Fruit fly (Drosophila melanogaster): ENCODE measurements around the gene MTPAP.

Gene MTPAP

dm6 chrX:1370104-1370802, 21.1 kb upstream of the MTPAP start, which contains the start of gene ssx (continued):
- TF ChIP-seq Hr4 (GFP tag; optimal IDR thresholded peaks at IDR 0.05), result no peak
- no peak for TF ChIP-seq CG11902 (GFP tag; optimal IDR thresholded peaks at IDR 0.05)
- peak; percentile 56 for TF ChIP-seq Sox14 (GFP tag; optimal IDR thresholded peaks at IDR 0.05)
- peak; percentile 65; the same call in 2 of the 3 replicates for TF ChIP-seq eg (GFP tag; IDR thresholded peaks at IDR 0.05)
- peak; percentile 38 for TF ChIP-seq achi (GFP tag; optimal IDR thresholded peaks at IDR 0.05)
- peak; percentile 28 for TF ChIP-seq CG7368 (GFP tag; optimal IDR thresholded peaks at IDR 0.05)
- peak; percentile 17 for TF ChIP-seq CG3032 (tag; optimal IDR thresholded peaks at IDR 0.05)
- TF ChIP-seq svp (GFP tag), result peak; percentile 82
- TF ChIP-seq Met (GFP tag; optimal IDR thresholded peaks at IDR 0.05), result no peak
- TF ChIP-seq CG3919 (GFP tag; optimal IDR thresholded peaks at IDR 0.05), result peak; percentile 70
- TF ChIP-seq spab (GFP tag; optimal IDR thresholded peaks at IDR 0.05), result no peak
- peak; percentile 69 for TF ChIP-seq esn (GFP tag; optimal IDR thresholded peaks at IDR 0.05)
- TF ChIP-seq CG6792 (GFP tag; optimal IDR thresholded peaks at IDR 0.05), result peak; percentile 62
- TF ChIP-seq Blimp-1 (GFP tag; optimal IDR thresholded peaks at IDR 0.05), result no peak
- TF ChIP-seq acj6 (GFP tag; optimal IDR thresholded peaks at IDR 0.05), result no peak
- TF ChIP-seq pdm3 (GFP tag; optimal IDR thresholded peaks at IDR 0.05), result no peak
- no peak for TF ChIP-seq fd59A (GFP tag; optimal IDR thresholded peaks at IDR 0.05)
- TF ChIP-seq CG11762 (GFP tag; optimal IDR thresholded peaks at IDR 0.05; ENCODE audit: insufficient read depth), result peak; percentile 45
- TF ChIP-seq CG16779 (tag; optimal IDR thresholded peaks at IDR 0.05), result no peak
- TF ChIP-seq Eip78C (GFP tag), result peak; percentile 82
- TF ChIP-seq CG15336 (GFP tag; IDR thresholded peaks at IDR 0.05), result peak; percentile 71
- peak; percentile 62 for TF ChIP-seq CG6163 (GFP tag; IDR thresholded peaks at IDR 0.05)
- TF ChIP-seq CG9139 (GFP tag; optimal IDR thresholded peaks at IDR 0.05), result no peak
- TF ChIP-seq CG6276 (GFP tag; optimal IDR thresholded peaks at IDR 0.05), result no peak
- no peak for TF ChIP-seq Ets21C (GFP tag; optimal IDR thresholded peaks at IDR 0.05)
- TF ChIP-seq CG1621 (tag; optimal IDR thresholded peaks at IDR 0.05), result peak; percentile 37

dm6 chrX:1368949-1369348, 19.8 kb upstream of the MTPAP start, which contains the start of gene CG14770:
Gene CG14770, plus strand, starts transcription at chrX:1369249.
- TF ChIP-seq CG31627 (GFP tag; optimal IDR thresholded peaks at IDR 0.05), result no peak
- TF ChIP-seq eg (GFP tag; IDR thresholded peaks at IDR 0.05), result no peak
- no peak for TF ChIP-seq Eip93F (GFP tag; optimal IDR thresholded peaks at IDR 0.05)

- no peak for TF ChIP-seq CG3919 (GFP tag; optimal IDR thresholded peaks at IDR 0.05)
- TF ChIP-seq achi (GFP tag; optimal IDR thresholded peaks at IDR 0.05), result no peak
- TF ChIP-seq CG16779 (tag; optimal IDR thresholded peaks at IDR 0.05), result no peak
- no peak for TF ChIP-seq Ets96B (tag; optimal IDR thresholded peaks at IDR 0.05)
- TF ChIP-seq dac (GFP tag; optimal IDR thresholded peaks at IDR 0.05), result no peak
- TF ChIP-seq topi (GFP tag; optimal IDR thresholded peaks at IDR 0.05), result no peak
Observed at dm6 chrX:1357501-1357900, 8.3 kb upstream of the MTPAP start, which contains the start of gene png. Gene png, minus strand, starts transcription at chrX:1357601.

DNA sequence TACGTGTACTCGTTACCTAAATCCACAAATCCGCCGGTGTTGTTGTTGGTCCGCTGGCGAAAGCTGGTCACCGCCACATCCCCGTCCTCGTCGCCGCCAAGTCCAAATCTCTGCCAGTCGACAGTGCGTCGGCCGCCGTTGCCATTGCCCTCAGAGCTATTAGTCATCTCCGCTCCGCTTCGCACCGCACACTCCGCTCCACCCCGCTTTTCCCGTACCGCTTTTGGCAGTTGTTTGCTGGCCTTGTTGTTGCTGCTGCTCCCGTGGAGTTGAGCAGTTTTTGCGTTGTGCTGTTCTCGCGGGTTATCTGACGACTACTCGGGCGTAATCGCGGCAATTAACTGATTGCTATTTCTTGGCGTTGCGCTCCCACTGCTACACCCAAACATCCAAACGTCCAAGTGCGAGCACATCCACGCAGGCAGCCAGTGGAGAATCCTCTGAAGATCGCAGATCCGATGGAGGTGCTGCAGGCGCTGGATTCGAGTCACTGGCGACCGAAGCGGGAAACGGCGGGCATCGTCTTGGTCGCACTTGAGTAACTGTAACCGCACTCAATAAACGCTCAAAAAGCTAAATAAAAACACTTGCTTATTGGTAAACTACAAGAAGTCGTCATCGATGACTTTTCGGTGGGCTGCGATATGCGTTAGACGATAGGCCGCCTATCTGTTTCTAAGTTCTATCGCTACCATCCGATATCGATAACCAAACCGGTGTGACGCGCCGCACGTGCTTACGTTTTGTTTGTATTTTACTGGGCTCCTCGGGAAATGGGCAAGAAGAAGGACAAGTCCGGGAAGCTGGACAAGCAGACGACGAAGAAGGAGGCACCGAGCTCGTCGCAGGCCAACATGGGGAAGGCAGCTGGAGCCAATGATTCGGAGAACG, 4.4 kb upstream of the MTPAP start, which contains the start of the genes CG12773 and CG11417:
TSS of gene CG12773 (minus strand) at position 660 of the 891 bp plus-strand sequence.
TSS of gene CG11417 (plus strand) at position 693 of the 891 bp plus-strand sequence.
- TF ChIP-seq vri (GFP tag; optimal IDR thresholded peaks at IDR 0.05) (peak; percentile 35), ss (GFP tag; optimal IDR thresholded peaks at IDR 0.05) (no peak)
